Fruit fly (Drosophila melanogaster) whole organism, embryonic: ENCODE data around the gene CG2909.

Experiments
- Atf-2 ChIP-seq: fragments of 200-800 bp; sonication (Bioruptor generic); optimal IDR thresholded peaks from 2 replicates; lab custom pipeline; 2016; ENCODE audit warnings: missing biosample characterization, missing genetic modification characterization
- CG10565 ChIP-seq: fragments of 200-800 bp; sonication (Bioruptor generic); optimal IDR thresholded peaks from 3 replicates; lab custom pipeline; 2016; ENCODE audit warnings: missing biosample characterization, mild to moderate bottlenecking, missing genetic modification characterization
- CG10654 ChIP-seq: fragments of 200-800 bp; sonication (Bioruptor generic); optimal IDR thresholded peaks from 2 replicates; lab custom pipeline; 2016; ENCODE audit warnings: missing biosample characterization, missing genetic modification characterization
- CG15601 ChIP-seq: fragments of 200-800 bp; sonication (Bioruptor generic); optimal IDR thresholded peaks from 3 replicates; lab custom pipeline; 2019; ENCODE audit warnings: missing biosample characterization, mild to moderate bottlenecking, missing genetic modification characterization, moderate library complexity
- CG1602 ChIP-seq: fragments of 200-800 bp; sonication (Bioruptor generic); optimal IDR thresholded peaks from 3 replicates; lab custom pipeline; 2016; ENCODE audit warnings: missing biosample characterization, missing genetic modification characterization
- CG16863 ChIP-seq: fragments of 200-800 bp; sonication (Bioruptor generic); optimal IDR thresholded peaks from 3 replicates; lab custom pipeline; 2016; ENCODE audit warnings: missing biosample characterization, missing genetic modification characterization
- CG17186 ChIP-seq: fragments of 200-800 bp; sonication (Bioruptor generic); optimal IDR thresholded peaks from 3 replicates; lab custom pipeline; 2017; ENCODE audit warnings: missing biosample characterization, missing genetic modification reagents, missing genetic modification characterization
- CG17385 ChIP-seq: fragments of 200-800 bp; sonication (Bioruptor generic); optimal IDR thresholded peaks from 3 replicates; lab custom pipeline; 2018; ENCODE audit warnings: missing biosample characterization, mild to moderate bottlenecking, missing genetic modification characterization
- CG18599 ChIP-seq: fragments of 200-800 bp; sonication (Bioruptor generic); optimal IDR thresholded peaks from 3 replicates; lab custom pipeline; 2017; ENCODE audit warnings: missing biosample characterization, missing genetic modification characterization, mild to moderate bottlenecking, moderate library complexity, missing genetic modification reagents
- CG2202 ChIP-seq: fragments of 200-800 bp; sonication (Bioruptor generic); optimal IDR thresholded peaks from 2 replicates; lab custom pipeline; 2018; ENCODE audit warnings: missing biosample characterization, mild to moderate bottlenecking, missing genetic modification characterization
- CG2678 ChIP-seq: fragments of 200-800 bp; sonication (Bioruptor generic); optimal IDR thresholded peaks from 3 replicates; lab custom pipeline; 2019; ENCODE audit warnings: missing biosample characterization, mild to moderate bottlenecking, missing genetic modification characterization, moderate library complexity
- CG2889 ChIP-seq: fragments of 200-800 bp; sonication (Bioruptor generic); IDR thresholded peaks from 3 replicates; pipeline ENCODE4 v1.3.6; 2022; ENCODE audit warnings: missing biosample characterization, missing genetic modification characterization
- CG31365 ChIP-seq: fragments of 200-800 bp; sonication (Bioruptor generic); optimal IDR thresholded peaks from 2 replicates; lab custom pipeline; 2018; ENCODE audit warnings: missing biosample characterization, mild to moderate bottlenecking, missing genetic modification characterization
- CG31441 ChIP-seq: fragments of 200-800 bp; sonication (Bioruptor generic); IDR thresholded peaks from 2 replicates; pipeline ENCODE4 v1.3.6; 2022; ENCODE audit warnings: missing biosample characterization, missing genetic modification characterization
- CG33213 ChIP-seq: fragments of 200-800 bp; sonication (Bioruptor generic); optimal IDR thresholded peaks from 3 replicates; lab custom pipeline; 2016; ENCODE audit warnings: missing biosample characterization, missing genetic modification characterization
- CG3407 ChIP-seq: fragments of 200-800 bp; sonication (Bioruptor generic); optimal IDR thresholded peaks from 2 replicates; lab custom pipeline; 2018; ENCODE audit warnings: missing biosample characterization, mild to moderate bottlenecking, missing genetic modification characterization
- CG34376 ChIP-seq: fragments of 200-800 bp; sonication (Bioruptor generic); optimal IDR thresholded peaks from 2 replicates; lab custom pipeline; 2018; ENCODE audit warnings: missing biosample characterization, mild to moderate bottlenecking, missing genetic modification characterization
- CG34422 ChIP-seq: fragments of 200-800 bp; sonication (Bioruptor generic); IDR thresholded peaks from 3 replicates; pipeline ENCODE4 v1.3.6; 2022; ENCODE audit warnings: missing biosample characterization, missing genetic modification characterization
- CG3838 ChIP-seq: fragments of 200-800 bp; sonication (Bioruptor generic); optimal IDR thresholded peaks from 3 replicates; lab custom pipeline; 2016; ENCODE audit warnings: missing biosample characterization, missing genetic modification characterization
- CG6654 ChIP-seq: fragments of 200-800 bp; sonication (Bioruptor generic); optimal IDR thresholded peaks from 2 replicates; lab custom pipeline; 2017; ENCODE audit warnings: missing biosample characterization, mild to moderate bottlenecking, missing genetic modification characterization
- CG7556 ChIP-seq: fragments of 200-800 bp; sonication (Bioruptor generic); optimal IDR thresholded peaks from 2 replicates; lab custom pipeline; 2017; ENCODE audit warnings: missing biosample characterization, mild to moderate bottlenecking, missing genetic modification characterization
- CG8944 ChIP-seq: fragments of 200-800 bp; sonication (Bioruptor generic); optimal IDR thresholded peaks from 3 replicates; lab custom pipeline; 2016; ENCODE audit warnings: missing biosample characterization, missing genetic modification characterization
- Eip74EF ChIP-seq, 2 experiments: fragments of 200-800 bp in 1 of 2; fragments of >200 bp in 1 of 2; sonication (Bioruptor generic) in 1 of 2; optimal IDR thresholded peaks; 2 replicates each; lab custom pipeline; 2017 to 2019; ENCODE audit warnings: missing biosample characterization in 2 of 2, missing genetic modification characterization in 2 of 2, mild to moderate bottlenecking in 1 of 2, moderate library complexity in 1 of 2
- Ets97D ChIP-seq: fragments of 200-800 bp; sonication (Bioruptor generic); optimal IDR thresholded peaks from 3 replicates; lab custom pipeline; 2016; ENCODE audit warnings: missing biosample characterization, missing genetic modification characterization
- Hand ChIP-seq: fragments of 200-800 bp; sonication (Bioruptor generic); optimal IDR thresholded peaks from 2 replicates; lab custom pipeline; 2017; ENCODE audit warnings: mild to moderate bottlenecking, missing biosample characterization, missing genetic modification reagents, missing genetic modification characterization
- Meics ChIP-seq: fragments of 200-800 bp; sonication (Bioruptor generic); optimal IDR thresholded peaks from 2 replicates; lab custom pipeline; 2017; ENCODE audit warnings: missing biosample characterization, mild to moderate bottlenecking, missing genetic modification characterization
- Sox102F ChIP-seq: fragments of 200-800 bp; sonication (Bioruptor generic); optimal IDR thresholded peaks from 2 replicates; lab custom pipeline; 2018; ENCODE audit warnings: missing biosample characterization, mild to moderate bottlenecking, missing genetic modification characterization, moderate library complexity
- ab ChIP-seq: fragments of 200-800 bp; sonication (Bioruptor generic); optimal IDR thresholded peaks from 2 replicates; lab custom pipeline; 2016; ENCODE audit warnings: missing biosample characterization, missing genetic modification characterization
- cas ChIP-seq: fragments of 200-800 bp; sonication (Bioruptor generic); IDR thresholded peaks from 2 replicates; pipeline ENCODE4 v1.3.6; 2022; ENCODE audit warnings: missing biosample characterization, missing genetic modification characterization
- ci ChIP-seq: fragments of 200-800 bp; sonication (Bioruptor generic); IDR thresholded peaks from 3 replicates; pipeline ENCODE4 v1.3.6; 2022; ENCODE audit warnings: missing biosample characterization, missing genetic modification characterization
- corto ChIP-seq: fragments of 200-800 bp; sonication (Bioruptor generic); optimal IDR thresholded peaks from 2 replicates; lab custom pipeline; 2016; ENCODE audit warnings: missing biosample characterization, mild to moderate bottlenecking, missing genetic modification characterization, moderate library complexity
- croc ChIP-seq: fragments of 200-800 bp; sonication (Bioruptor generic); conservative IDR thresholded peaks from 3 replicates; pipeline ENCODE4 v1.3.6; 2022; ENCODE audit warnings: missing biosample characterization, missing genetic modification characterization
- dati ChIP-seq: fragments of 200-800 bp; sonication (Bioruptor generic); IDR thresholded peaks from 2 replicates; pipeline ENCODE4 v1.3.6; 2022; ENCODE audit warnings: missing biosample characterization, missing genetic modification characterization
- esg ChIP-seq: fragments of 200-800 bp; sonication (Bioruptor generic); conservative IDR thresholded peaks from 2 replicates; pipeline ENCODE4 v1.3.6; 2022; ENCODE audit warnings: missing biosample characterization, missing genetic modification characterization
- gcm2 ChIP-seq: fragments of 200-800 bp; sonication (Bioruptor generic); optimal IDR thresholded peaks from 2 replicates; lab custom pipeline; 2016; ENCODE audit warnings: missing biosample characterization, missing genetic modification characterization
- grau ChIP-seq: fragments of 200-800 bp; optimal IDR thresholded peaks from 3 replicates; lab custom pipeline; 2019; ENCODE audit warnings: missing biosample characterization, mild to moderate bottlenecking, missing genetic modification characterization, moderate library complexity
- her ChIP-seq: fragments of 200-800 bp; sonication (Bioruptor generic); optimal IDR thresholded peaks from 2 replicates; lab custom pipeline; 2016; ENCODE audit warnings: missing biosample characterization, missing genetic modification characterization
- lbe ChIP-seq: fragments of 200-800 bp; sonication (Bioruptor generic); optimal IDR thresholded peaks from 2 replicates; lab custom pipeline; 2016; ENCODE audit warnings: missing biosample characterization, mild to moderate bottlenecking, missing genetic modification characterization
- lola ChIP-seq, 3 experiments: fragments of >200 bp in 2 of 3; fragments of 200-800 bp in 1 of 3; sonication (Bioruptor generic) in 1 of 3; optimal IDR thresholded peaks; 2 replicates each; lab custom pipeline; 2017 to 2019; ENCODE audit warnings: missing biosample characterization in 3 of 3, missing genetic modification characterization in 3 of 3, mild to moderate bottlenecking in 1 of 3, moderate library complexity in 1 of 3
- mirr ChIP-seq: fragments of 200-800 bp; sonication (Bioruptor generic); optimal IDR thresholded peaks from 3 replicates; lab custom pipeline; 2018; ENCODE audit warnings: missing biosample characterization, mild to moderate bottlenecking, missing genetic modification characterization
- nerfin-1 ChIP-seq: fragments of 200-800 bp; sonication (Bioruptor generic); optimal IDR thresholded peaks from 3 replicates; lab custom pipeline; 2019; ENCODE audit warnings: missing biosample characterization, mild to moderate bottlenecking, missing genetic modification characterization, moderate library complexity
- pan ChIP-seq, 4 experiments: fragments of >200 bp in 3 of 4; fragments of 200-800 bp in 1 of 4; sonication (Bioruptor generic) in 1 of 4; optimal IDR thresholded peaks in 3 of 4; IDR thresholded peaks in 1 of 4; 2 replicates each; pipeline versions ENCODE4 v1.3.6 to Lab custom; 2017 to 2022; ENCODE audit warnings: missing biosample characterization in 2 of 4, missing genetic modification characterization in 2 of 4, mixed read lengths in 1 of 4
- pb ChIP-seq: fragments of 200-800 bp; sonication (Bioruptor generic); optimal IDR thresholded peaks from 3 replicates; lab custom pipeline; 2016; ENCODE audit warnings: missing biosample characterization, missing genetic modification characterization
- pum ChIP-seq: fragments of 200-800 bp; sonication (Bioruptor generic); optimal IDR thresholded peaks from 2 replicates; lab custom pipeline; 2016; ENCODE audit warnings: missing biosample characterization, missing genetic modification characterization
- rib ChIP-seq: fragments of 200-800 bp; sonication (Bioruptor generic); IDR thresholded peaks from 2 replicates; pipeline ENCODE4 v1.3.6; 2022; ENCODE audit warnings: missing biosample characterization, missing genetic modification characterization
- run ChIP-seq: fragments of 200-800 bp; sonication (Bioruptor generic); optimal IDR thresholded peaks from 3 replicates; lab custom pipeline; 2018; ENCODE audit warnings: missing biosample characterization, mild to moderate bottlenecking, missing genetic modification characterization
- scrt ChIP-seq: fragments of 200-800 bp; sonication (Bioruptor generic); optimal IDR thresholded peaks from 2 replicates; lab custom pipeline; 2018; ENCODE audit warnings: missing biosample characterization, mild to moderate bottlenecking, missing genetic modification characterization, moderate library complexity
- sd ChIP-seq: fragments of 200-800 bp; sonication (Bioruptor generic); optimal IDR thresholded peaks from 3 replicates; lab custom pipeline; 2018; ENCODE audit warnings: missing biosample characterization, mild to moderate bottlenecking, missing genetic modification characterization, moderate library complexity
- tll ChIP-seq, 2 experiments: fragments of 200-800 bp in 1 of 2; fragments of >200 bp in 1 of 2; sonication (Bioruptor generic) in 1 of 2; optimal IDR thresholded peaks; 2 replicates each; lab custom pipeline; 2017 to 2019; ENCODE audit warnings: missing biosample characterization in 2 of 2, missing genetic modification characterization in 2 of 2, mild to moderate bottlenecking in 1 of 2, moderate library complexity in 1 of 2
- unpg ChIP-seq: fragments of 200-800 bp; sonication (Bioruptor generic); optimal IDR thresholded peaks from 3 replicates; lab custom pipeline; 2018; ENCODE audit warnings: missing biosample characterization, mild to moderate bottlenecking, missing genetic modification characterization, moderate library complexity

CG2909 gene

DNA sequence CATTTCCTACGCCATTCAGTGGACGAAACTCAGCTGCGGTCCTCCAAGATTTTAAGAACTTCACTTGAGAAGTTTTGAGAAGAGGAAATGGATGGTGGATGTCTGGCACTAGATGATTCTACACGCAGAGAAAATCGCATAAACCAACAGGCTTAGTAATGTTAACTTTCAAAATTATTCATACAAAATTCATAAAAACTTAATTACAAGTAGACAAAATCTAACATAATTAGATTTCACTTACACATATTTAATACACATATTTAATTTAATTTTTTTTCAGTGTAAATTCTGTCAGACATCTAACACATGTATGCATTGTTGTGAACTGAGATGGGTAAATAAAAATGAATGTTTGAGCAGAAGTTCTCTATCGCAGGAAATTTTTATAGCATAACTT, 26.1 kb upstream of the CG2909 start (continued):
- TF ChIP-seq mirr (GFP tag; lab: Kevin White, UChicago) (no peak), CG17186 (GFP tag; lab: Kevin White, UChicago) (no peak), scrt (no peak), Sox102F (peak; percentile 36), CG17385 (GFP tag; lab: Kevin White, UChicago) (no peak), gcm2 (GFP tag; lab: Kevin White, UChicago) (no peak), CG34422 (no peak), CG33213 (GFP tag; lab: Kevin White, UChicago) (no peak), rib (GFP tag; lab: Robert Waterston, UW) (no peak), CG18599 (peak; percentile 5), CG3407 (GFP tag; lab: Kevin White, UChicago) (no peak), run (no peak), corto (GFP tag; lab: Kevin White, UChicago) (no peak), CG10654 (no peak), lbe (GFP tag; lab: Kevin White, UChicago) (no peak), Atf-2 (no peak), CG2889 (GFP tag; lab: Robert Waterston, UW) (no peak), pum (GFP tag; lab: Kevin White, UChicago) (no peak), CG10565 (GFP tag; lab: Kevin White, UChicago) (no peak), Eip74EF (GFP tag; optimal IDR thresholded peaks at IDR 0.05; lab: Kevin White, UChicago) (no peak), nerfin-1 (no peak), cas (GFP tag; lab: Robert Waterston, UW) (no peak), CG7556 (GFP tag; lab: Kevin White, UChicago) (peak; percentile 25), pan (optimal IDR thresholded peaks at IDR 0.05; lab: Kevin White, UChicago) (no peak), pan (GFP tag; optimal IDR thresholded peaks at IDR 0.05 in 1 of 2, IDR thresholded peaks at IDR 0.05 in 1 of 2) (peak in 1 of 2 experiments; percentile 32), unpg (peak; percentile 20), Ets97D (GFP tag; lab: Kevin White, UChicago) (no peak), esg (no peak), ab (no peak), sd (tag; lab: Kevin White, UChicago) (no peak), CG31441 (GFP tag; lab: Robert Waterston, UW) (no peak), CG34376 (GFP tag; lab: Kevin White, UChicago) (no peak), CG31365 (no peak), pb (no peak), tll (GFP tag; optimal IDR thresholded peaks at IDR 0.05; lab: Kevin White, UChicago) (no peak), CG3838 (GFP tag; lab: Kevin White, UChicago) (no peak), CG2202 (tag; lab: Kevin White, UChicago) (no peak), CG2678 (tag; lab: Kevin White, UChicago) (peak; percentile 51), CG8944 (GFP tag; lab: Kevin White, UChicago) (no peak), lola (GFP tag; optimal IDR thresholded peaks at IDR 0.05; lab: Kevin White, UChicago) (no peak), CG6654 (GFP tag; lab: Kevin White, UChicago) (no peak), CG16863 (GFP tag; lab: Kevin White, UChicago) (no peak), her (GFP tag; lab: Kevin White, UChicago) (no peak), ci (GFP tag; lab: Robert Waterston, UW) (no peak), croc (no peak), dati (no peak), Hand (GFP tag; lab: Kevin White, UChicago) (no peak), CG1602 (GFP tag; lab: Kevin White, UChicago) (no peak), grau (tag; lab: Kevin White, UChicago) (peak; percentile 22), Meics (peak; percentile 4), CG15601 (tag; lab: Kevin White, UChicago) (no peak)
